Fruit fly (Drosophila melanogaster) whole organism, embryonic: Measurements from ENCODE around the gene CG10993.

Experiments used
- CG10959 ChIP-seq: fragments of 200-800 bp; sonication (Bioruptor generic); IDR thresholded peaks from 2 replicates; pipeline ENCODE4 v1.3.6; 2022; ENCODE audit warnings: missing biosample characterization, missing genetic modification characterization
- CG10979 ChIP-seq: fragments of 200-800 bp; sonication (Bioruptor generic); optimal IDR thresholded peaks from 2 replicates; lab custom pipeline; 2018; ENCODE audit warnings: missing biosample characterization, mild to moderate bottlenecking, missing genetic modification characterization, moderate library complexity
- CG11093 ChIP-seq: fragments of 200-800 bp; sonication (Bioruptor generic); IDR thresholded peaks from 3 replicates; pipeline ENCODE4 v1.3.6; 2022; ENCODE audit warnings: missing biosample characterization, missing genetic modification characterization
- CG11247 ChIP-seq: fragments of 200-800 bp; sonication (Bioruptor generic); IDR thresholded peaks from 2 replicates; pipeline ENCODE4 v1.3.6; 2022; ENCODE audit warnings: missing biosample characterization, missing genetic modification characterization
- CG13894 ChIP-seq: fragments of 200-800 bp; sonication (Bioruptor generic); optimal IDR thresholded peaks from 3 replicates; lab custom pipeline; 2018; ENCODE audit warnings: missing biosample characterization, mild to moderate bottlenecking, missing genetic modification characterization, moderate library complexity
- CG1529 ChIP-seq: fragments of 200-800 bp; sonication (Bioruptor generic); optimal IDR thresholded peaks from 3 replicates; lab custom pipeline; 2018; ENCODE audit warnings: missing biosample characterization, missing genetic modification characterization
- CG17186 ChIP-seq: fragments of 200-800 bp; sonication (Bioruptor generic); optimal IDR thresholded peaks from 3 replicates; lab custom pipeline; 2017; ENCODE audit warnings: missing biosample characterization, missing genetic modification reagents, missing genetic modification characterization
- CG2120 ChIP-seq: fragments of 200-800 bp; sonication (Bioruptor generic); optimal IDR thresholded peaks from 3 replicates; lab custom pipeline; 2016; ENCODE audit warnings: missing biosample characterization, missing genetic modification characterization
- CG2202 ChIP-seq: fragments of 200-800 bp; sonication (Bioruptor generic); optimal IDR thresholded peaks from 2 replicates; lab custom pipeline; 2018; ENCODE audit warnings: missing biosample characterization, mild to moderate bottlenecking, missing genetic modification characterization
- CG30403 ChIP-seq: fragments of 200-800 bp; sonication (Bioruptor generic); optimal IDR thresholded peaks from 3 replicates; lab custom pipeline; 2016; ENCODE audit warnings: missing biosample characterization, missing genetic modification characterization
- CG30431 ChIP-seq: fragments of 200-800 bp; sonication (Bioruptor generic); optimal IDR thresholded peaks from 2 replicates; lab custom pipeline; 2017; ENCODE audit warnings: missing biosample characterization, missing genetic modification characterization
- CG34224 ChIP-seq: fragments of 200-800 bp; sonication (Bioruptor generic); IDR thresholded peaks from 3 replicates; pipeline ENCODE4 v1.3.6; 2022; ENCODE audit warnings: missing biosample characterization, missing genetic modification characterization; ENCODE audit not compliant: partially characterized antibody
- CG3726 ChIP-seq: fragments of 200-800 bp; sonication (Bioruptor generic); IDR thresholded peaks from 3 replicates; pipeline ENCODE4, ENCODE4 v1.3.6; 2022; ENCODE audit warnings: missing biosample characterization, missing genetic modification characterization
- CG7786 ChIP-seq: fragments of 200-800 bp; sonication (Bioruptor generic); optimal IDR thresholded peaks from 2 replicates; lab custom pipeline; 2016; ENCODE audit warnings: missing biosample characterization, missing genetic modification characterization
- CG7987 ChIP-seq: fragments of 200-800 bp; sonication (Bioruptor generic); optimal IDR thresholded peaks from 2 replicates; lab custom pipeline; 2018; ENCODE audit warnings: missing biosample characterization, mild to moderate bottlenecking, missing genetic modification characterization, moderate library complexity
- CG9932 ChIP-seq: fragments of 200-800 bp; sonication (Bioruptor generic); IDR thresholded peaks from 2 replicates; pipeline ENCODE4 v1.3.6; 2022; ENCODE audit warnings: missing biosample characterization, missing genetic modification characterization
- Dref ChIP-seq: fragments of 200-800 bp; sonication (Bioruptor generic); IDR thresholded peaks from 2 replicates; pipeline ENCODE4 v1.3.6; 2022; ENCODE audit warnings: missing biosample characterization, missing genetic modification characterization
- Elba2 ChIP-seq: fragments of 200-800 bp; sonication (Bioruptor generic); optimal IDR thresholded peaks from 3 replicates; lab custom pipeline; 2016; ENCODE audit warnings: missing biosample characterization, missing genetic modification characterization
- Fer1 ChIP-seq: fragments of 200-800 bp; sonication (Bioruptor generic); optimal IDR thresholded peaks from 2 replicates; lab custom pipeline; 2017; ENCODE audit warnings: missing biosample characterization, mild to moderate bottlenecking, missing genetic modification characterization
- HLH4C ChIP-seq: fragments of 200-800 bp; sonication (Bioruptor generic); IDR thresholded peaks from 3 replicates; pipeline ENCODE4 v1.3.6; 2022; ENCODE audit warnings: missing biosample characterization, missing genetic modification characterization; ENCODE audit not compliant: partially characterized antibody
- Hr3 ChIP-seq: fragments of 200-800 bp; sonication (Bioruptor generic); optimal IDR thresholded peaks from 3 replicates; lab custom pipeline; 2016; ENCODE audit warnings: missing biosample characterization, missing genetic modification characterization
- MBD-R2 ChIP-seq: fragments of 200-800 bp; sonication (Bioruptor generic); IDR thresholded peaks from 2 replicates; pipeline ENCODE4 v1.3.6; 2022; ENCODE audit warnings: missing biosample characterization, missing genetic modification characterization
- Neu2 ChIP-seq: fragments of 200-800 bp; sonication (Bioruptor generic); optimal IDR thresholded peaks from 3 replicates; lab custom pipeline; 2016; ENCODE audit warnings: missing biosample characterization, missing genetic modification characterization, borderline replicate concordance
- Oaz ChIP-seq: fragments of 200-800 bp; sonication (Bioruptor generic); IDR thresholded peaks from 2 replicates; pipeline ENCODE4 v1.3.6; 2022; ENCODE audit warnings: missing biosample characterization, missing genetic modification characterization
- Xbp1 ChIP-seq: fragments of 200-800 bp; sonication (Bioruptor generic); optimal IDR thresholded peaks from 3 replicates; lab custom pipeline; 2016; ENCODE audit warnings: missing biosample characterization, mild to moderate bottlenecking, missing genetic modification characterization
- ab ChIP-seq: fragments of 200-800 bp; sonication (Bioruptor generic); optimal IDR thresholded peaks from 2 replicates; lab custom pipeline; 2016; ENCODE audit warnings: missing biosample characterization, missing genetic modification characterization
- amos ChIP-seq: fragments of 200-800 bp; sonication (Bioruptor generic); IDR thresholded peaks from 2 replicates; pipeline ENCODE4 v1.3.6; 2022; ENCODE audit warnings: missing biosample characterization, missing genetic modification characterization; ENCODE audit not compliant: partially characterized antibody
- ap ChIP-seq: fragments of 200-800 bp; sonication (Bioruptor generic); IDR thresholded peaks from 2 replicates; pipeline ENCODE4 v1.3.6; 2022; ENCODE audit warnings: missing biosample characterization, missing genetic modification characterization
- bcd ChIP-seq: fragments of 200-800 bp; sonication (Bioruptor generic); optimal IDR thresholded peaks from 2 replicates; lab custom pipeline; 2017; ENCODE audit warnings: missing biosample characterization, mild to moderate bottlenecking, missing genetic modification characterization
- btn ChIP-seq: fragments of 200-800 bp; sonication (Bioruptor generic); optimal IDR thresholded peaks from 2 replicates; lab custom pipeline; 2016; ENCODE audit warnings: missing biosample characterization, missing genetic modification characterization
- chn ChIP-seq: fragments of 200-800 bp; sonication (Bioruptor generic); optimal IDR thresholded peaks from 2 replicates; lab custom pipeline; 2016; ENCODE audit warnings: missing biosample characterization, missing genetic modification characterization
- corto ChIP-seq: fragments of 200-800 bp; sonication (Bioruptor generic); optimal IDR thresholded peaks from 2 replicates; lab custom pipeline; 2016; ENCODE audit warnings: missing biosample characterization, mild to moderate bottlenecking, missing genetic modification characterization, moderate library complexity
- dati ChIP-seq: fragments of 200-800 bp; sonication (Bioruptor generic); IDR thresholded peaks from 2 replicates; pipeline ENCODE4 v1.3.6; 2022; ENCODE audit warnings: missing biosample characterization, missing genetic modification characterization
- dmrt11E ChIP-seq: fragments of 200-800 bp; sonication (Bioruptor generic); optimal IDR thresholded peaks from 3 replicates; lab custom pipeline; 2018; ENCODE audit warnings: missing biosample characterization, mild to moderate bottlenecking, missing genetic modification characterization, moderate library complexity
- ftz-f1 ChIP-seq: fragments of 200-800 bp; sonication (Bioruptor generic); optimal IDR thresholded peaks from 2 replicates; lab custom pipeline; 2016; ENCODE audit warnings: missing biosample characterization, missing genetic modification characterization
- grn ChIP-seq: fragments of 200-800 bp; sonication (Bioruptor generic); optimal IDR thresholded peaks from 3 replicates; lab custom pipeline; 2017; ENCODE audit warnings: missing biosample characterization, missing genetic modification characterization
- jigr1 ChIP-seq: fragments of 200-800 bp; sonication (Bioruptor generic); IDR thresholded peaks from 3 replicates; pipeline ENCODE4 v1.3.6; 2022; ENCODE audit warnings: missing biosample characterization, missing genetic modification characterization
- ken ChIP-seq: fragments of 200-800 bp; sonication (Bioruptor generic); IDR thresholded peaks from 3 replicates; pipeline ENCODE4 v1.3.6; 2022; ENCODE audit warnings: missing biosample characterization, missing genetic modification characterization
- klu ChIP-seq: fragments of 200-800 bp; sonication (Bioruptor generic); IDR thresholded peaks from 2 replicates; pipeline ENCODE4 v1.3.6; 2022; ENCODE audit warnings: missing biosample characterization, missing genetic modification characterization
- nau ChIP-seq: fragments of 200-800 bp; sonication (Bioruptor generic); optimal IDR thresholded peaks from 3 replicates; lab custom pipeline; 2017; ENCODE audit warnings: missing biosample characterization, mild to moderate bottlenecking, missing genetic modification characterization, missing genetic modification reagents
- p53 ChIP-seq: fragments of 200-800 bp; sonication (Bioruptor generic); optimal IDR thresholded peaks from 2 replicates; lab custom pipeline; 2016; ENCODE audit warnings: missing biosample characterization, missing genetic modification characterization
- ranshi ChIP-seq: fragments of 200-800 bp; sonication (Bioruptor generic); IDR thresholded peaks from 2 replicates; pipeline ENCODE4 v1.3.6; 2022; ENCODE audit warnings: missing biosample characterization, missing genetic modification characterization
- ro ChIP-seq: fragments of 200-800 bp; sonication (Bioruptor generic); IDR thresholded peaks from 2 replicates; pipeline ENCODE4 v1.3.6; 2022; ENCODE audit warnings: missing biosample characterization, missing genetic modification characterization
- seq ChIP-seq: fragments of 200-800 bp; sonication (Bioruptor generic); IDR thresholded peaks from 2 replicates; pipeline ENCODE4 v1.3.6; 2022; ENCODE audit warnings: missing biosample characterization, missing genetic modification characterization
- slou ChIP-seq: fragments of 200-800 bp; sonication (Bioruptor generic); optimal IDR thresholded peaks from 3 replicates; lab custom pipeline; 2016; ENCODE audit warnings: missing biosample characterization, missing genetic modification characterization
- slp2 ChIP-seq: fragments of 200-800 bp; sonication (Bioruptor generic); optimal IDR thresholded peaks from 2 replicates; lab custom pipeline; 2016; ENCODE audit warnings: missing biosample characterization, missing genetic modification characterization
- tgo ChIP-seq: fragments of 200-800 bp; sonication (Bioruptor generic); IDR thresholded peaks from 3 replicates; pipeline ENCODE4 v1.3.6; 2022; ENCODE audit warnings: missing biosample characterization, missing genetic modification characterization
- tup ChIP-seq: fragments of 200-800 bp; sonication (Bioruptor generic); optimal IDR thresholded peaks from 2 replicates; lab custom pipeline; 2016; ENCODE audit warnings: missing biosample characterization, mild to moderate bottlenecking, missing genetic modification characterization, moderate library complexity
- vfl ChIP-seq: fragments of 200-800 bp; sonication (Bioruptor generic); optimal IDR thresholded peaks from 2 replicates; lab custom pipeline; 2016; ENCODE audit warnings: missing biosample characterization, missing genetic modification characterization
- vvl ChIP-seq: fragments of 200-800 bp; sonication (Bioruptor generic); IDR thresholded peaks from 2 replicates; pipeline ENCODE4 v1.3.6; 2022; ENCODE audit warnings: missing biosample characterization, missing genetic modification characterization

The CG10993 gene

dm6 chrX:13764397-13765119, 26.4 kb downstream of the CG10993 start (continued):
- no peak for TF ChIP-seq ab (GFP tag; lab: Kevin White, UChicago)
- no peak for TF ChIP-seq p53 (GFP tag; lab: Kevin White, UChicago)
- peak; percentile 40 for TF ChIP-seq CG30403 (GFP tag; lab: Kevin White, UChicago)
- TF ChIP-seq Elba2 (GFP tag; lab: Kevin White, UChicago), result no peak
- no peak for TF ChIP-seq seq (GFP tag; lab: Robert Waterston, UW)
- 0 out of 3 replicates have a peak, but pooled peaks have one; percentile 45 for TF ChIP-seq ken (GFP tag; lab: Robert Waterston, UW)
- TF ChIP-seq vfl (GFP tag; lab: Kevin White, UChicago), result no peak
- TF ChIP-seq CG1529 (GFP tag; lab: Kevin White, UChicago), result no peak
- TF ChIP-seq CG2120, result peak; percentile 31
- no peak for TF ChIP-seq ftz-f1 (GFP tag; lab: Kevin White, UChicago)
- no peak for TF ChIP-seq MBD-R2 (GFP tag; lab: Robert Waterston, UW)
- no peak for TF ChIP-seq slou
- TF ChIP-seq Oaz (GFP tag; lab: Robert Waterston, UW), result peak; percentile 46; the same call in 1 of the 2 replicates
- no peak for TF ChIP-seq dmrt11E (tag; lab: Kevin White, UChicago)
- peak; percentile 29; the same call in 1 of the 2 replicates for TF ChIP-seq ranshi (GFP tag; lab: Robert Waterston, UW)
- no peak for TF ChIP-seq slp2
- TF ChIP-seq CG10959 (GFP tag; lab: Robert Waterston, UW), result peak; percentile 31; the same call in 1 of the 2 replicates
- no peak for TF ChIP-seq CG13894 (tag; lab: Kevin White, UChicago)
- 0 out of 3 replicates have a peak, but pooled peaks have one; percentile 12 for TF ChIP-seq HLH4C (GFP tag; lab: Robert Waterston, UW)
- TF ChIP-seq Neu2 (GFP tag; lab: Kevin White, UChicago), result no peak
- TF ChIP-seq btn (GFP tag; lab: Kevin White, UChicago), result no peak
- no peak for TF ChIP-seq tup
- TF ChIP-seq chn (GFP tag; lab: Kevin White, UChicago), result no peak
- no peak for TF ChIP-seq dati (GFP tag; lab: Robert Waterston, UW)
- 0 out of 3 replicates have a peak, but pooled peaks have one; percentile 27 for TF ChIP-seq CG3726 (GFP tag; lab: Robert Waterston, UW)
- peak; percentile 56; the same call in 2 of the 3 replicates for TF ChIP-seq tgo (GFP tag; lab: Robert Waterston, UW)
- TF ChIP-seq CG30431 (GFP tag; lab: Kevin White, UChicago), result no peak
- TF ChIP-seq klu (GFP tag; lab: Robert Waterston, UW), result no peak
- no peak for TF ChIP-seq CG17186 (GFP tag; lab: Kevin White, UChicago)
- no peak for TF ChIP-seq CG2202 (tag; lab: Kevin White, UChicago)
- no peak for TF ChIP-seq grn (GFP tag; lab: Kevin White, UChicago)
- TF ChIP-seq jigr1 (GFP tag; lab: Robert Waterston, UW), result no peak
- TF ChIP-seq CG7786 (GFP tag; lab: Kevin White, UChicago), result no peak
- no peak for TF ChIP-seq ro (GFP tag; lab: Robert Waterston, UW)
- 0 out of 2 replicates have a peak, but pooled peaks have one; percentile 57 for TF ChIP-seq vvl (GFP tag; lab: Robert Waterston, UW)
- TF ChIP-seq CG9932 (GFP tag; lab: Robert Waterston, UW), result no peak
- TF ChIP-seq CG34224 (GFP tag; lab: Robert Waterston, UW), result no peak
- no peak for TF ChIP-seq Hr3 (GFP tag; lab: Kevin White, UChicago)
- TF ChIP-seq Dref, result no peak
- peak; percentile 45 for TF ChIP-seq Fer1 (GFP tag; lab: Kevin White, UChicago)
- TF ChIP-seq nau, result no peak
- TF ChIP-seq CG11247, result peak; percentile 19; the same call in 1 of the 2 replicates
- TF ChIP-seq amos (GFP tag; lab: Robert Waterston, UW), result no peak
- TF ChIP-seq Xbp1 (GFP tag; lab: Kevin White, UChicago), result peak; percentile 58
- peak; percentile 53 for TF ChIP-seq CG10979 (tag; lab: Kevin White, UChicago)
- no peak for TF ChIP-seq ap
- no peak for TF ChIP-seq CG7987 (GFP tag; lab: Kevin White, UChicago)
- no peak for TF ChIP-seq corto (GFP tag; lab: Kevin White, UChicago)
- TF ChIP-seq bcd (GFP tag; lab: Kevin White, UChicago), result peak; percentile 13
- peak; percentile 50; the same call in 1 of the 3 replicates for TF ChIP-seq CG11093 (GFP tag; lab: Robert Waterston, UW)
